Worm (Caenorhabditis elegans) whole organism, late embryonic: ENCODE results near the gene Y39B6A.25.

Experiments used
- Y22D7AL.16 ChIP-seq: sonication (generic microtip); optimal IDR thresholded peaks from 2 replicates; lab custom pipeline; 2016; ENCODE audit warnings: missing genetic modification characterization, missing compliant biosample characterization
- elt-2 ChIP-seq: sonication (generic microtip); optimal IDR thresholded peaks from 2 replicates; lab custom pipeline; 2016; ENCODE audit warnings: missing genetic modification reagents, missing genetic modification characterization, missing compliant biosample characterization
- eyg-1 ChIP-seq: sonication (generic microtip); optimal IDR thresholded peaks from 2 replicates; lab custom pipeline; 2016; ENCODE audit warnings: missing genotype, missing genetic modification characterization, missing compliant biosample characterization
- ttx-3 ChIP-seq: sonication (generic microtip); optimal IDR thresholded peaks from 2 replicates; lab custom pipeline; 2016; ENCODE audit warnings: missing genetic modification reagents, missing genetic modification characterization, missing compliant biosample characterization

DNA sequence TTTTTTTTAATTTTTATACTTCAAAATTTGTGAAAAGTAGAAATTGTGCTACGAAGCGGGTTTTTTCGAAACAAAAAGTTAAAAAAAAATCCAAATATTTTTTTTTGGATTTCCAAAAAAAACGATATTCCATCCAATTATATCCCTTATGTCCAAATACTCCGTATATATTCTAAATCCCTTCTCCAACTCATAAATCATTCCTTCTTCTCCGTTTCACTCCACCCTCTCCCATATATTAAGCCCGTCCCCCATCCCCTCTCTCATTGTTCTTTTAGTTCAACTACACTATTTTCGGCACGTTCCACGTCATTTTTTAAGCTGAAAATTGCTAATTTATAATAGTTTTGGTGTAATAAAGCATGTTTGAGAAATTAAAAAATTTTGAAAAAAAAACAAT is 31.3 kb downstream of the Y39B6A.25 start:
- TF ChIP-seq eyg-1 (tag; lab: Kevin White, UChicago) (no peak), elt-2 (tag; lab: Kevin White, UChicago) (no peak), ttx-3 (tag; lab: Kevin White, UChicago) (no peak), Y22D7AL.16 (no peak)
